Fruit fly (Drosophila melanogaster): Measurements from ENCODE around the gene CG13771.
A peak's percentile ranks its signal among the peaks of the same experiment; 100 is the strongest.

CG13771 gene

DNA sequence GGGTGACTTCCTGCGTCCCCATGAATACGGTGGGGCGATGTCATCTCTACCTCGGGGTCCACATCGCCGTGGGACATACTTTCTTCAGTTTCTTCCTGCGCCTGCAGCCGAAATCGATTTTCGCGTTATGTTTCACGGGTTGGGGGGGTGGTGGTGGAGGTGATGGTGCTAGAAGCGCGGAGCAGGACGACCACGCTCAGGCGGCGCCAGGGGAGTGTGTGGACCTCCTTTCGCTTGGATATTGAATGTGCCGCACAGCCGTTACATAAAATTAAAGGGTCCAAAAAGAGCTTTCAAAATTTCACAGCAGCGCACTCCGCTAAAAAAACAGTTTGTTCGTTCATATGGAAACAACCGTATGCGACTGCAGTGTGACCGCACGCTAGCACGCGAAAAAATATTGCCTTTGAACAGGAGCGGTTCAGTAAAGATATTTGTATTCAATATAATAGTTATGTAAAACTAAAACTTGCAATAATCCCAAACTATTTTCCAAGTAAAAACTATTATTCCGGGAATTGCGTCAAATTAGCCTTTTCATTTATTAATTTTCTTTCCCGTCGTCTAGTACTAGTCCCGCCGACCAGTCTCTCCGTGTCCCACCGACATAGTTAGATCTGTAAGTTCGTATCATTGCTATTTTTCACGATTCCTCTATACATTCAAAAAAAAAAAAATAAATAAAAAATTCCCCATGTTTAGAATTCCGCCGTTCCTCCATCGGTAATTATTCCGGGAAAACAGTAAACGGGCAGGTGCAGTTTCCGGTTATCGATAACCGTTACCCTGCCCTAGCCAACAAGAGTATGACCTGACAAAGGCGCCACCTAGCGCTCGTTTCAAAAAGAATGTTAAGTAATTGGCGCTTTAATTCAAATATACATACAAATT, 20.8 kb upstream of the CG13771 start, which contains the start of gene Nhe3 (continued):
- TF ChIP-seq CG9215 (GFP tag; IDR thresholded peaks at IDR 0.05) (peak; percentile 77), CG1233 (GFP tag; optimal IDR thresholded peaks at IDR 0.05) (peak; percentile 73), CG7963 (GFP tag; IDR thresholded peaks at IDR 0.05; ENCODE audit: partially characterized antibody) (0 out of 3 replicates have a peak, but pooled peaks have one; percentile 12), p53 (GFP tag; optimal IDR thresholded peaks at IDR 0.05) (no peak), vnd (GFP tag; IDR thresholded peaks at IDR 0.05; ENCODE audit: partially characterized antibody) (no peak; the same call in 2 of the 3 replicates), ac (GFP tag; optimal IDR thresholded peaks at IDR 0.05) (no peak), klu (GFP tag; IDR thresholded peaks at IDR 0.05) (peak; percentile 74), ind (GFP tag; optimal IDR thresholded peaks at IDR 0.05) (peak; percentile 80), tup (GFP tag; optimal IDR thresholded peaks at IDR 0.05) (peak; percentile 74), CG3847 (GFP tag; IDR thresholded peaks at IDR 0.05) (peak; percentile 81), sim (GFP tag; IDR thresholded peaks at IDR 0.05) (0 out of 2 replicates have a peak, but pooled peaks have one; percentile 32), pan (optimal IDR thresholded peaks at IDR 0.05) (no peak), pan (GFP tag; optimal IDR thresholded peaks at IDR 0.05 in 1 of 2, IDR thresholded peaks at IDR 0.05 in 1 of 2) (peak in 1 of 2 experiments; percentile 85), CG10959 (GFP tag; IDR thresholded peaks at IDR 0.05) (peak; percentile 68), CG6272 (GFP tag; IDR thresholded peaks at IDR 0.05) (peak; percentile 83), kay (GFP tag; optimal IDR thresholded peaks at IDR 0.05) (peak; percentile 74), Gug (GFP tag; IDR thresholded peaks at IDR 0.05) (peak; percentile 74), NC2β (GFP tag; optimal IDR thresholded peaks at IDR 0.05) (peak; percentile 65), CG10431 (GFP tag; optimal IDR thresholded peaks at IDR 0.05) (peak; percentile 33), CG18619 (GFP tag; optimal IDR thresholded peaks at IDR 0.05) (peak; percentile 67), Spps (tag; optimal IDR thresholded peaks at IDR 0.05) (peak; percentile 61), NC2α (GFP tag; optimal IDR thresholded peaks at IDR 0.05) (peak; percentile 58), dysf (GFP tag; IDR thresholded peaks at IDR 0.05) (peak; percentile 85), lola (GFP tag; optimal IDR thresholded peaks at IDR 0.05) (peak in 1 of 3 experiments; percentile 70), cg (GFP tag; optimal IDR thresholded peaks at IDR 0.05) (no peak), Dbx (GFP tag; IDR thresholded peaks at IDR 0.05) (peak; percentile 89), CG17186 (GFP tag; optimal IDR thresholded peaks at IDR 0.05) (peak; percentile 30), CG15073 (GFP tag; optimal IDR thresholded peaks at IDR 0.05) (no peak), YL-1 (GFP tag; optimal IDR thresholded peaks at IDR 0.05) (peak; percentile 83), C15 (GFP tag; IDR thresholded peaks at IDR 0.05) (peak; percentile 65; the same call in 1 of the 3 replicates), Abd-B (GFP tag; optimal IDR thresholded peaks at IDR 0.05) (peak; percentile 74), CG32532 (GFP tag; IDR thresholded peaks at IDR 0.05) (peak; percentile 83), MTF-1 (GFP tag; optimal IDR thresholded peaks at IDR 0.05; ENCODE audit: borderline replicate concordance) (peak; percentile 14), ro (GFP tag; IDR thresholded peaks at IDR 0.05) (peak; percentile 67; the same call in 1 of the 2 replicates), sr (GFP tag; IDR thresholded peaks at IDR 0.05) (0 out of 3 replicates have a peak, but pooled peaks have one; percentile 15), CG3726 (GFP tag; IDR thresholded peaks at IDR 0.05) (peak; percentile 29; the same call in 1 of the 3 replicates), unc-4 (GFP tag; IDR thresholded peaks at IDR 0.05; ENCODE audit: partially characterized antibody) (peak; percentile 54), CG12219 (GFP tag; optimal IDR thresholded peaks at IDR 0.05) (peak; percentile 41), row (GFP tag; IDR thresholded peaks at IDR 0.05) (peak; percentile 95), MBD-R2 (GFP tag; IDR thresholded peaks at IDR 0.05) (peak; percentile 77), CG34376 (GFP tag; optimal IDR thresholded peaks at IDR 0.05) (peak; percentile 62), HHEX (GFP tag; optimal IDR thresholded peaks at IDR 0.05) (peak; percentile 61), run (tag; optimal IDR thresholded peaks at IDR 0.05) (peak; percentile 36), CG4282 (GFP tag; optimal IDR thresholded peaks at IDR 0.05) (no peak), ash1 (GFP tag; optimal IDR thresholded peaks at IDR 0.05) (no peak), ham (GFP tag; IDR thresholded peaks at IDR 0.05) (0 out of 2 replicates have a peak, but pooled peaks have one; percentile 47), CG2712 (tag; optimal IDR thresholded peaks at IDR 0.05) (peak; percentile 82), HLHmδ (GFP tag; optimal IDR thresholded peaks at IDR 0.05) (no peak)
